ENCODE assay signal across 1 worm cellular context in the genomic region with DNA sequence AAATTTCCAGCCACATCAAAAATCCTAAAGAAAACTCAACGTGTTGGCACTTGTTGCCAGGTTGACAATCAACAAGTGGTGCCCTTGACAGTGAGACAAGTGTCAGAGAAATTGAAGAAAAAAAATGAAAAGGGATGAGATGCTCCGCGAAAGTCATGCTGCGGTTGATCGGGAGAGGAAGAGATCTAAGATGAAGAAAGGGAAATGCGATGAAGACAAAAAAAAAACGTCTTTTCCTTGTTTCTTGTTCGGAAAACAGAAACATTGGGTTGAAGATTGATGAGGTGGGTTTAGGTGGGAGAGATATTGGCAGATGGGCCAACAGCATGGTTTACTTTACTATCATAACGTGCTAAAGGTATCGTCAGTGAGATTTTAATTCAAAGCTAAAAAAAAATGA.
TF ChIP-seq lines count a peak whose summit lies in the region.

No protein-coding gene starts in this region.

TF ChIP-seq in whole organism, L1 larva, 84 proteins besides CTCF, POLR2A, EP300 and RAD21 (continued from another document):
- TF ChIP-seq nhr-19 (GFP tag; conservative IDR thresholded peaks at IDR 0.05; lab: Robert Waterston, UW) (no peak), blmp-1 (tag; optimal IDR thresholded peaks at IDR 0.05; lab: Kevin White, UChicago) (peak; percentile 74), jun-1 (tag; optimal IDR thresholded peaks at IDR 0.05; lab: Kevin White, UChicago) (no peak), rnt-1 (tag; optimal IDR thresholded peaks at IDR 0.05; lab: Kevin White, UChicago) (peak; percentile 41), unc-86 (tag; optimal IDR thresholded peaks at IDR 0.05; lab: Kevin White, UChicago) (no peak), ztf-4 (tag; optimal IDR thresholded peaks at IDR 0.05; lab: Kevin White, UChicago) (no peak), ets-5 (GFP tag; IDR thresholded peaks at IDR 0.05; lab: Robert Waterston, UW) (no peak), nhr-71 (tag; optimal IDR thresholded peaks at IDR 0.05; lab: Kevin White, UChicago) (peak; percentile 3), grh-1 (GFP tag; IDR thresholded peaks at IDR 0.05; lab: Robert Waterston, UW) (no peak), lin-15B (tag; optimal IDR thresholded peaks at IDR 0.05; lab: Kevin White, UChicago) (no peak), hpl-2 (GFP tag; optimal IDR thresholded peaks at IDR 0.05; lab: Kevin White, UChicago) (no peak), pag-3 (tag; optimal IDR thresholded peaks at IDR 0.05; lab: Kevin White, UChicago; ENCODE audit: borderline replicate concordance, insufficient read depth) (peak; percentile 2), C16A3.4 (tag; optimal IDR thresholded peaks at IDR 0.05; lab: Kevin White, UChicago) (no peak), elt-3 (tag; optimal IDR thresholded peaks at IDR 0.05; lab: Kevin White, UChicago) (no peak), lsy-2 (tag; optimal IDR thresholded peaks at IDR 0.05; lab: Kevin White, UChicago) (no peak), ces-1 (GFP tag; optimal IDR thresholded peaks at IDR 0.05; lab: Kevin White, UChicago) (no peak), egl-27 (tag; optimal IDR thresholded peaks at IDR 0.05; lab: Kevin White, UChicago) (no peak), lin-14 (GFP tag; optimal IDR thresholded peaks at IDR 0.05; lab: Kevin White, UChicago) (peak; percentile 71), efl-1 (optimal IDR thresholded peaks at IDR 0.05; lab: Kevin White, UChicago) (no peak), efl-1 (GFP tag; optimal IDR thresholded peaks at IDR 0.05 in 1 of 2; lab: Kevin White, UChicago) (peak in 1 of 2 experiments; percentile 57), fos-1 (tag; optimal IDR thresholded peaks at IDR 0.05; lab: Kevin White, UChicago) (no peak), sox-4 (tag; optimal IDR thresholded peaks at IDR 0.05; lab: Kevin White, UChicago) (no peak), fkh-4 (tag; optimal IDR thresholded peaks at IDR 0.05; lab: Kevin White, UChicago; ENCODE audit: borderline replicate concordance) (no peak), skn-1 (tag; optimal IDR thresholded peaks at IDR 0.05; lab: Kevin White, UChicago) (no peak), zip-4 (GFP tag; optimal IDR thresholded peaks at IDR 0.05; lab: Kevin White, UChicago) (no peak), nhr-77 (tag; optimal IDR thresholded peaks at IDR 0.05; lab: Kevin White, UChicago) (no peak), snu-23 (GFP tag; optimal IDR thresholded peaks at IDR 0.05; lab: Kevin White, UChicago) (no peak), C34B4.2 (tag; optimal IDR thresholded peaks at IDR 0.05; lab: Kevin White, UChicago) (no peak), ceh-82 (tag; optimal IDR thresholded peaks at IDR 0.05; lab: Kevin White, UChicago) (no peak), lin-13 (GFP tag; optimal IDR thresholded peaks at IDR 0.05; lab: Kevin White, UChicago) (no peak), mdl-1 (tag; optimal IDR thresholded peaks at IDR 0.05; lab: Kevin White, UChicago) (no peak), hlh-17 (GFP tag; optimal IDR thresholded peaks at IDR 0.05; lab: Kevin White, UChicago; ENCODE audit: borderline replicate concordance) (no peak), zag-1 (tag; optimal IDR thresholded peaks at IDR 0.05; lab: Kevin White, UChicago) (no peak), snpc-4 (tag; optimal IDR thresholded peaks at IDR 0.05; lab: Kevin White, UChicago) (no peak), lir-3 (tag; optimal IDR thresholded peaks at IDR 0.05; lab: Kevin White, UChicago; ENCODE audit: poor library complexity) (no peak), nhr-90 (tag; optimal IDR thresholded peaks at IDR 0.05; lab: Kevin White, UChicago; ENCODE audit: poor library complexity) (no peak), elt-2 (tag; optimal IDR thresholded peaks at IDR 0.05; lab: Kevin White, UChicago) (no peak), nhr-28 (tag; optimal IDR thresholded peaks at IDR 0.05; lab: Kevin White, UChicago) (no peak), sptf-1 (tag; optimal IDR thresholded peaks at IDR 0.05; lab: Kevin White, UChicago) (no peak), mep-1 (tag; optimal IDR thresholded peaks at IDR 0.05; lab: Kevin White, UChicago) (no peak), pax-3 (tag; optimal IDR thresholded peaks at IDR 0.05; lab: Kevin White, UChicago) (no peak), nhr-11 (tag; optimal IDR thresholded peaks at IDR 0.05; lab: Kevin White, UChicago) (no peak), unc-30 (tag; optimal IDR thresholded peaks at IDR 0.05; lab: Kevin White, UChicago) (no peak)
TF ChIP-seq in whole organism, L1 larva: peak in this region for 7.
